Fruit fly (Drosophila melanogaster): ENCODE results near the gene obst-E.

obst-E gene

dm6 chr2L:5743537-5744148 is 22.3 kb downstream of the obst-E start (continued):
- TF ChIP-seq abd-A (tag; optimal IDR thresholded peaks at IDR 0.05) = no peak
- TF ChIP-seq CG17829 (tag; optimal IDR thresholded peaks at IDR 0.05) = no peak
- TF ChIP-seq emc (GFP tag; optimal IDR thresholded peaks at IDR 0.05) = no peak
- TF ChIP-seq trh (GFP tag; optimal IDR thresholded peaks at IDR 0.05) = no peak
- no peak for TF ChIP-seq Dref (GFP tag; IDR thresholded peaks at IDR 0.05)
- TF ChIP-seq tgo (GFP tag; IDR thresholded peaks at IDR 0.05) = peak; percentile 40; the same call in 1 of the 3 replicates
- TF ChIP-seq sr (GFP tag; IDR thresholded peaks at IDR 0.05) = no peak
- TF ChIP-seq CG3838 (GFP tag; optimal IDR thresholded peaks at IDR 0.05) = no peak
- no peak for TF ChIP-seq sens-2 (GFP tag; IDR thresholded peaks at IDR 0.05)
- no peak for TF ChIP-seq chif (GFP tag; optimal IDR thresholded peaks at IDR 0.05)
- TF ChIP-seq Rx (GFP tag; IDR thresholded peaks at IDR 0.05) = no peak
- TF ChIP-seq klu (GFP tag; IDR thresholded peaks at IDR 0.05) = no peak
- no peak for TF ChIP-seq Dp (GFP tag; optimal IDR thresholded peaks at IDR 0.05)
- no peak for TF ChIP-seq tll (GFP tag; optimal IDR thresholded peaks at IDR 0.05)
- no peak for TF ChIP-seq CG13123 (GFP tag; optimal IDR thresholded peaks at IDR 0.05)
- TF ChIP-seq CG7271 (tag; optimal IDR thresholded peaks at IDR 0.05) = no peak
- TF ChIP-seq Optix (GFP tag; IDR thresholded peaks at IDR 0.05) = no peak
- TF ChIP-seq CG13894 (tag; optimal IDR thresholded peaks at IDR 0.05) = no peak
- no peak for TF ChIP-seq schlank (tag; optimal IDR thresholded peaks at IDR 0.05)
- peak in 1 of 2 experiments; percentile 55 for TF ChIP-seq Pdp1 (GFP tag; optimal IDR thresholded peaks at IDR 0.05)
- no peak for TF ChIP-seq CG2129 (GFP tag; IDR thresholded peaks at IDR 0.05; ENCODE audit: partially characterized antibody)
- peak; percentile 40 for TF ChIP-seq CG17359 (tag; optimal IDR thresholded peaks at IDR 0.05)
- no peak for TF ChIP-seq HmgZ (tag; optimal IDR thresholded peaks at IDR 0.05)
- TF ChIP-seq ato (GFP tag; IDR thresholded peaks at IDR 0.05; ENCODE audit: partially characterized antibody) = no peak
- TF ChIP-seq Ptx1 (GFP tag; IDR thresholded peaks at IDR 0.05) = peak; percentile 52
- no peak for TF ChIP-seq CG11456 (GFP tag; IDR thresholded peaks at IDR 0.05)
- TF ChIP-seq gem (tag; optimal IDR thresholded peaks at IDR 0.05) = peak; percentile 63
- no peak for TF ChIP-seq fd96Cb (tag; optimal IDR thresholded peaks at IDR 0.05)
- TF ChIP-seq chn (GFP tag; optimal IDR thresholded peaks at IDR 0.05) = no peak
- no peak for TF ChIP-seq CG3995 (GFP tag; optimal IDR thresholded peaks at IDR 0.05)
- TF ChIP-seq CoRest (tag; optimal IDR thresholded peaks at IDR 0.05) = peak; percentile 20
- TF ChIP-seq NC2α (GFP tag; optimal IDR thresholded peaks at IDR 0.05) = no peak
- TF ChIP-seq HLH54F (GFP tag; optimal IDR thresholded peaks at IDR 0.05) = no peak
- no peak for TF ChIP-seq MTF-1 (GFP tag; optimal IDR thresholded peaks at IDR 0.05; ENCODE audit: borderline replicate concordance)
- no peak for TF ChIP-seq H15 (GFP tag; IDR thresholded peaks at IDR 0.05)
- TF ChIP-seq CG30403 (GFP tag; optimal IDR thresholded peaks at IDR 0.05) = peak; percentile 41
- TF ChIP-seq CG13624 (GFP tag; optimal IDR thresholded peaks at IDR 0.05) = no peak
- TF ChIP-seq Poxn (GFP tag; IDR thresholded peaks at IDR 0.05) = no peak
- no peak for TF ChIP-seq cad (GFP tag; optimal IDR thresholded peaks at IDR 0.05)
- TF ChIP-seq dpn (GFP tag; optimal IDR thresholded peaks at IDR 0.05) = peak in 1 of 2 experiments; percentile 17
- TF ChIP-seq Med (GFP tag) = peak; percentile 60
- peak; percentile 27; the same call in 1 of the 2 replicates for TF ChIP-seq onecut (GFP tag; IDR thresholded peaks at IDR 0.05)
- TF ChIP-seq CG7987 (GFP tag; optimal IDR thresholded peaks at IDR 0.05) = no peak
- TF ChIP-seq CG7839 (tag; optimal IDR thresholded peaks at IDR 0.05) = peak; percentile 46
- TF ChIP-seq unpg (GFP tag; optimal IDR thresholded peaks at IDR 0.05) = peak; percentile 47
- no peak for TF ChIP-seq CG6654 (GFP tag; optimal IDR thresholded peaks at IDR 0.05)
- TF ChIP-seq CG9609 (GFP tag; optimal IDR thresholded peaks at IDR 0.05) = no peak
- no peak for TF ChIP-seq Fer1 (GFP tag; optimal IDR thresholded peaks at IDR 0.05)
- TF ChIP-seq CG2889 (GFP tag; IDR thresholded peaks at IDR 0.05) = no peak
- TF ChIP-seq nmo (GFP tag; optimal IDR thresholded peaks at IDR 0.05) = no peak

Measured in whole organism, embryonic.